Fruit fly (Drosophila melanogaster): ENCODE results near the gene pzg.

DNA sequence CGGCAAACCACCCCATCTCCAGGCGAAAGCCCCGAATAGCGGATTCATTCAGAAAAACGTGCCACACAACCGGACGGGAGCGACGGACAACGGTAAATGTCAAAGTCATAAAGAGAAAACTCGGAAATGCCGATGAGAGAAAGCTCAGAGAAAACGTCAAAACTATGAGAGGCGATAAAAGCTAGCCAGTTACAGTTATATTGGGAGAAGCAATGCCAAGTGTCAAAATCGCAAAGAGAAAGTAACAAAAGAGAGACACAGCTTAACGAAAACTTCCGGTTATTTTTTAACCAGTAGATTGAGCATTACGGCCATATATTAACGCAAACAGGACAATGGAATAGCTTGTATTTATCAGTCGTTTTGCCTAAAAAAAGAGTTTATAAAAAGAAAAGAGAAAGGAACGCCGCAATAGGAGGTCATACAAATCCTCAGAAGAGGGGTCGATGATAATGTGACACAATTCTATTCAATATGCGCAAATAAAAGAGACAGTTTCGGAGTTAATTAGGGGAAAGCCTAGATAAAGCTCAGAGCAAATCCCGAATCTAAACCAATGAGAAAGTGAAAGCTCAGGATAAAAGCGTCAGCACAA lies 33.5 kb downstream of the pzg start:
- TF ChIP-seq CG2116 (GFP tag; optimal IDR thresholded peaks at IDR 0.05): no peak
- TF ChIP-seq CG5953 (GFP tag; IDR thresholded peaks at IDR 0.05): no peak
- no peak for TF ChIP-seq tgo (GFP tag; IDR thresholded peaks at IDR 0.05)
- no peak for TF ChIP-seq schlank (tag; optimal IDR thresholded peaks at IDR 0.05)
- no peak for TF ChIP-seq Pdp1 (GFP tag; optimal IDR thresholded peaks at IDR 0.05)
- no peak for TF ChIP-seq sisA (GFP tag; IDR thresholded peaks at IDR 0.05)
- no peak for TF ChIP-seq stwl (tag; optimal IDR thresholded peaks at IDR 0.05)
- TF ChIP-seq unc-4 (GFP tag; IDR thresholded peaks at IDR 0.05; ENCODE audit: partially characterized antibody): no peak

All from whole organism, embryonic.